Worm (Caenorhabditis elegans) whole organism, mixed stage, embryonic: Measurements from ENCODE around the gene F09B12.7.

Experiments
- M03D4.4 ChIP-seq: sonication (generic microtip); optimal IDR thresholded peaks from 2 replicates; lab custom pipeline; 2017; ENCODE audit warnings: mild to moderate bottlenecking, missing genetic modification characterization, missing compliant biosample characterization
- blmp-1 ChIP-seq: fragments of 150-350 bp; optimal IDR thresholded peaks from 2 replicates; lab custom pipeline; 2014; ENCODE audit warnings: missing biosample characterization, missing genetic modification characterization
- ceh-39 ChIP-seq: fragments of 150-350 bp; optimal IDR thresholded peaks from 2 replicates; lab custom pipeline; 2014; ENCODE audit warnings: missing biosample characterization, missing genetic modification characterization
- ceh-43 ChIP-seq: fragments of 200-800 bp; sonication (Bioruptor generic); optimal IDR thresholded peaks from 2 replicates; lab custom pipeline; 2018; ENCODE audit warnings: mild to moderate bottlenecking, missing genetic modification characterization, moderate library complexity, missing compliant biosample characterization
- ceh-83 ChIP-seq: fragments of 200-800 bp; sonication (Bioruptor generic); optimal IDR thresholded peaks from 2 replicates; lab custom pipeline; 2018; ENCODE audit warnings: mild to moderate bottlenecking, missing genetic modification characterization, missing compliant biosample characterization
- ces-1 ChIP-seq: fragments of 150-350 bp; optimal IDR thresholded peaks from 2 replicates; lab custom pipeline; 2014; ENCODE audit warnings: missing biosample characterization, missing genetic modification reagents, missing genetic modification characterization
- cnd-1 ChIP-seq: fragments of 200-800 bp; sonication (Bioruptor generic); optimal IDR thresholded peaks from 2 replicates; lab custom pipeline; 2018; ENCODE audit warnings: mild to moderate bottlenecking, missing genetic modification characterization, missing compliant biosample characterization
- drap-1 ChIP-seq: fragments of 200-800 bp; sonication (Bioruptor generic); optimal IDR thresholded peaks from 3 replicates; lab custom pipeline; 2018; ENCODE audit warnings: mild to moderate bottlenecking, missing genetic modification characterization, missing compliant biosample characterization
- elt-1 ChIP-seq: sonication (generic microtip); optimal IDR thresholded peaks from 2 replicates; lab custom pipeline; 2017; ENCODE audit warnings: missing genetic modification characterization, mild to moderate bottlenecking, missing compliant biosample characterization, antibody characterized with exemption, moderate library complexity, borderline replicate concordance; ENCODE audit not compliant: insufficient read depth
- elt-3 ChIP-seq: fragments of 150-350 bp; optimal IDR thresholded peaks from 2 replicates; lab custom pipeline; 2014; ENCODE audit warnings: missing biosample characterization, missing genetic modification characterization
- flh-1 ChIP-seq: fragments of 200-800 bp; sonication (Bioruptor generic); optimal IDR thresholded peaks from 2 replicates; lab custom pipeline; 2018; ENCODE audit warnings: mild to moderate bottlenecking, missing genetic modification characterization, moderate library complexity, missing compliant biosample characterization
- ham-2 ChIP-seq: fragments of 200-800 bp; sonication (Bioruptor generic); optimal IDR thresholded peaks from 2 replicates; lab custom pipeline; 2018; ENCODE audit warnings: mild to moderate bottlenecking, missing genetic modification characterization, missing compliant biosample characterization
- hlh-1 ChIP-seq: fragments of 150-350 bp; optimal IDR thresholded peaks from 2 replicates; lab custom pipeline; 2014; ENCODE audit warnings: missing biosample characterization, missing genetic modification reagents, missing genetic modification characterization
- lin-13 ChIP-seq: fragments of 150-350 bp; optimal IDR thresholded peaks from 2 replicates; lab custom pipeline; 2014; ENCODE audit warnings: missing biosample characterization, missing genetic modification characterization
- lin-32 ChIP-seq: fragments of 200-800 bp; sonication (Bioruptor generic); optimal IDR thresholded peaks from 2 replicates; lab custom pipeline; 2018; ENCODE audit warnings: mild to moderate bottlenecking, missing genetic modification characterization, missing compliant biosample characterization
- lsy-2 ChIP-seq: fragments of 150-350 bp; optimal IDR thresholded peaks from 2 replicates; lab custom pipeline; 2014; ENCODE audit warnings: missing biosample characterization, missing genetic modification characterization
- mab-5 ChIP-seq: fragments of 150-350 bp; optimal IDR thresholded peaks from 2 replicates; lab custom pipeline; 2014; ENCODE audit warnings: missing biosample characterization, missing genetic modification characterization
- mep-1 ChIP-seq: fragments of 150-350 bp; optimal IDR thresholded peaks from 2 replicates; lab custom pipeline; 2017; ENCODE audit warnings: missing biosample characterization, missing genetic modification reagents, missing genetic modification characterization, inconsistent platforms
- mls-2 ChIP-seq: sonication (generic microtip); optimal IDR thresholded peaks from 2 replicates; lab custom pipeline; 2016; ENCODE audit warnings: mild to moderate bottlenecking, missing genetic modification characterization, moderate library complexity, missing compliant biosample characterization
- nhr-12 ChIP-seq: fragments of 150-350 bp; optimal IDR thresholded peaks from 2 replicates; lab custom pipeline; 2014; ENCODE audit warnings: missing biosample characterization, missing genetic modification characterization
- nhr-2 ChIP-seq: fragments of 150-350 bp; optimal IDR thresholded peaks from 2 replicates; lab custom pipeline; 2014; ENCODE audit warnings: missing biosample characterization, missing genetic modification characterization
- nhr-237 ChIP-seq: fragments of 150-350 bp; optimal IDR thresholded peaks from 2 replicates; lab custom pipeline; 2014; ENCODE audit warnings: missing biosample characterization, missing genetic modification characterization
- nhr-28 ChIP-seq: fragments of 150-350 bp; optimal IDR thresholded peaks from 2 replicates; lab custom pipeline; 2014; ENCODE audit warnings: missing biosample characterization, missing genetic modification characterization
- nhr-76 ChIP-seq: sonication (generic microtip); optimal IDR thresholded peaks from 2 replicates; lab custom pipeline; 2017; ENCODE audit warnings: missing biosample characterization, missing genetic modification characterization
- pha-4 ChIP-seq: fragments of 150-350 bp; optimal IDR thresholded peaks from 2 replicates; lab custom pipeline; 2018; ENCODE audit warnings: missing biosample characterization, missing genetic modification reagents, missing genetic modification characterization
- sem-2 ChIP-seq: fragments of 200-800 bp; sonication (Bioruptor generic); optimal IDR thresholded peaks from 2 replicates; lab custom pipeline; 2018; ENCODE audit warnings: mild to moderate bottlenecking, missing genetic modification characterization, missing compliant biosample characterization
- snpc-4 ChIP-seq: fragments of 150-350 bp; optimal IDR thresholded peaks from 2 replicates; lab custom pipeline; 2014; ENCODE audit warnings: missing biosample characterization, missing genetic modification characterization
- sptf-1 ChIP-seq: sonication (generic microtip); optimal IDR thresholded peaks from 2 replicates; lab custom pipeline; 2017; ENCODE audit warnings: mild to moderate bottlenecking, missing genetic modification characterization, moderate library complexity, missing compliant biosample characterization
- tbx-8 ChIP-seq: fragments of 200-800 bp; sonication (Bioruptor generic); optimal IDR thresholded peaks from 2 replicates; lab custom pipeline; 2018; ENCODE audit warnings: mild to moderate bottlenecking, missing genetic modification characterization, moderate library complexity, missing compliant biosample characterization
- unc-120 ChIP-seq: sonication (generic microtip); optimal IDR thresholded peaks from 2 replicates; lab custom pipeline; 2017; ENCODE audit warnings: missing genetic modification characterization, missing compliant biosample characterization; ENCODE audit not compliant: poor library complexity, severe bottlenecking
- unc-39 ChIP-seq: fragments of 150-350 bp; optimal IDR thresholded peaks from 2 replicates; lab custom pipeline; 2014; ENCODE audit warnings: missing biosample characterization, missing genetic modification characterization
- unc-62 ChIP-seq: fragments of 150-350 bp; optimal IDR thresholded peaks from 2 replicates; lab custom pipeline; 2014; ENCODE audit warnings: missing biosample characterization, missing genetic modification reagents, missing genetic modification characterization
- zip-8 ChIP-seq: fragments of 150-350 bp; optimal IDR thresholded peaks from 2 replicates; lab custom pipeline; 2014; ENCODE audit warnings: missing biosample characterization, missing genetic modification characterization
- ztf-11 ChIP-seq: fragments of 150-350 bp; optimal IDR thresholded peaks from 2 replicates; lab custom pipeline; 2014; ENCODE audit warnings: missing biosample characterization, missing genetic modification characterization

Gene F09B12.7

DNA sequence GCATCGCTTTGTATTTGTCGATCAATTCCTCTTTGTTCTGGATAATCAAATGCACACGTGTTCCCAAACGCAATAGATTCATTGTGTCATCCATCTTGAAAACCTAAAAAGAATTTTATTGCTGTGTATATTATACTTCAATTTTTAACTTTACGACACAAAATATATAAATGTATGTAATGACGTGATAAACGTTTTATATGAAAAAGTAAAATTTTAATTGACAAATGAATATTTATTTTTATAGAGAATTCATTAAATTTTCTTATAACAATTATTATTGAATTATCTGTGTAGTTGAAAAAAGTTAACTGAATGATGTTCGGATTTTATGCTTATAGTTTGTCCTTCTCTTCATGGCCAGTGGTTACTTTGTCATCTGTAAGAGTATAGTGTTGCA, 39.0 kb downstream of the F09B12.7 start, which contains the start of gene H03G16.7:
H03G16.7 (minus strand) TSS at position 101 of the 400 bp plus-strand sequence.
- no peak for TF ChIP-seq nhr-12 (tag; lab: Kevin White, UChicago)
- no peak for TF ChIP-seq ztf-11
- TF ChIP-seq mep-1 (tag; lab: Kevin White, UChicago): no peak
- no peak for TF ChIP-seq unc-62
- TF ChIP-seq nhr-76 (tag; lab: Kevin White, UChicago): no peak
- no peak for TF ChIP-seq sem-2 (GFP tag; lab: Kevin White, UChicago)
- no peak for TF ChIP-seq ceh-39 (tag; lab: Kevin White, UChicago)
- TF ChIP-seq nhr-28: no peak
- TF ChIP-seq ceh-43 (GFP tag; lab: Kevin White, UChicago): no peak
- no peak for TF ChIP-seq lin-32 (GFP tag; lab: Kevin White, UChicago)
- no peak for TF ChIP-seq snpc-4 (tag; lab: Kevin White, UChicago)
- TF ChIP-seq unc-120 (tag; lab: Kevin White, UChicago): no peak
- TF ChIP-seq blmp-1 (tag; lab: Kevin White, UChicago): no peak
- TF ChIP-seq lin-13 (tag; lab: Kevin White, UChicago): no peak
- TF ChIP-seq pha-4: no peak

DNA sequence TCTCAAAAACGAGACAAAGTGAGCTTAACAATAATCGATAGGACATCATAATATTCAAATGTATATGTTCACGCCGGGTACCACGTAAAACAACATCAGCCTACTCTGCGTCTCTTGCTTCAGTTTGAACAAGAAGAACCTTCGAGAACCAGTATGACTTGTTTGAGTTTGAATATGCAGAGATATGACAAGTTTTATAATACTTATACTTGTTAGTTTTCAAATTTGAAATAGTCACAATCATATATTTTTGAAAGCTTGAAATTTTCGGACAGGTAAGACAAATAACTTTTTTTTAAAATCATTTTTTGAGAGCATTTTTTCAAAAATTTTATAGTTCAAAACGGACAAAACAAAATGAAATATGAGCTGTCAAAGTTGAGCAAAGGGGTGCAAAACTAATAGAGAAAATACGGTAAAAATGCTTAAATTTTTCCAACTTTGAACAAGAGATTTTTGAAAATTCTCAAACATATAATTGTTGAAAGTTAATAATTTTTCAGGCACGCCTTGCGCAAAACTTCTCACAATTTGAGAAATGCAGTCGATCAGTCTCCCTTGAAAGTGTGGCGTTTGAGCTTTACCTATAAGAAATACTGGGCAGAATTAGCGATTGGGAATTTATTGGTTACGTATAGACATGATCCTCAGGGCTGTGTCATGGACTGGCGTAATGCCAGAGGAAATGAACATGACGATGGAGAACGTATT, 41.5 kb downstream of the F09B12.7 start, which contains the start of gene H03G16.1:
H03G16.1 (plus strand) TSS at position 661 of the 711 bp plus-strand sequence.
- TF ChIP-seq M03D4.4 (tag; lab: Kevin White, UChicago): no peak
- TF ChIP-seq ham-2 (GFP tag; lab: Kevin White, UChicago): no peak
- TF ChIP-seq cnd-1 (tag; lab: Kevin White, UChicago): no peak
- TF ChIP-seq unc-39 (tag; lab: Kevin White, UChicago): no peak
- no peak for TF ChIP-seq ztf-11
- no peak for TF ChIP-seq drap-1 (GFP tag; lab: Kevin White, UChicago)
- TF ChIP-seq lin-13 (tag; lab: Kevin White, UChicago): no peak
- TF ChIP-seq ceh-43 (GFP tag; lab: Kevin White, UChicago): no peak
- no peak for TF ChIP-seq sptf-1 (tag; lab: Kevin White, UChicago)
- no peak for TF ChIP-seq flh-1 (GFP tag; lab: Kevin White, UChicago)
- TF ChIP-seq elt-1 (tag; lab: Kevin White, UChicago): no peak

DNA sequence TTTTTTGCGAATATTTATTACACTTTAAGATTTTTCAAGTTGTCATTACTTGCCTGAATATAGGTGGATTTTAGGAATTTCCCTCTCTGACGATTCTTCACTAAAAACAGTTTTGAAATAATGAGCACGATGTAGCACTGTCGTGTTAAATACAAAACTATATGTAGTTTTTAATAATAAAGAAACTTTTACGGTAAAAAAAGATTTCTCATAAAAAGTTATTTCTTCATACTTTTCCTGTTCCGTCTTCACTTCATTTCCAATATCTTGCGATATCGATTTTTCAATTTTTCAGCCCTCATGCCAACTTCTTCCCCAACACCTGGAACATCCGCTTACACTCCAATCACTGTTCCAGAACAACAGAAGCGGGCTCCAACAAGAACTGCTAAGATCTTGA, 42.5 kb downstream of the F09B12.7 start, which contains the start of gene H03G16.6:
H03G16.6 (plus strand) TSS at position 301 of the 400 bp plus-strand sequence.
- TF ChIP-seq hlh-1 (tag; lab: Kevin White, UChicago): no peak
- TF ChIP-seq cnd-1 (tag; lab: Kevin White, UChicago): no peak
- TF ChIP-seq snpc-4 (tag; lab: Kevin White, UChicago): no peak
- TF ChIP-seq sem-2 (GFP tag; lab: Kevin White, UChicago): no peak
- TF ChIP-seq nhr-12 (tag; lab: Kevin White, UChicago): no peak
- no peak for TF ChIP-seq pha-4
- TF ChIP-seq mab-5: no peak
- no peak for TF ChIP-seq mls-2
- TF ChIP-seq unc-120 (tag; lab: Kevin White, UChicago): no peak
- TF ChIP-seq blmp-1 (tag; lab: Kevin White, UChicago): no peak
- TF ChIP-seq ham-2 (GFP tag; lab: Kevin White, UChicago): no peak
- no peak for TF ChIP-seq lsy-2

- no peak for TF ChIP-seq nhr-237 (tag; lab: Kevin White, UChicago)
These were observed 44.9 kb downstream of the F09B12.7 start for ce11 chrX:15050006-15050405.

- TF ChIP-seq ces-1 (GFP tag; lab: Kevin White, UChicago): no peak
- TF ChIP-seq elt-3 (tag; lab: Kevin White, UChicago): no peak
- TF ChIP-seq nhr-2 (tag; lab: Kevin White, UChicago): no peak
- no peak for TF ChIP-seq tbx-8 (GFP tag; lab: Kevin White, UChicago)
- no peak for TF ChIP-seq cnd-1 (tag; lab: Kevin White, UChicago)
- no peak for TF ChIP-seq zip-8 (tag; lab: Kevin White, UChicago)
- no peak for TF ChIP-seq drap-1 (GFP tag; lab: Kevin White, UChicago)
- TF ChIP-seq ceh-83 (GFP tag; lab: Kevin White, UChicago): no peak
- TF ChIP-seq unc-62: no peak
- TF ChIP-seq lin-13 (tag; lab: Kevin White, UChicago): no peak
- TF ChIP-seq ceh-39 (tag; lab: Kevin White, UChicago): no peak
- no peak for TF ChIP-seq mab-5
- TF ChIP-seq unc-39 (tag; lab: Kevin White, UChicago): no peak
- no peak for TF ChIP-seq ceh-43 (GFP tag; lab: Kevin White, UChicago)
- TF ChIP-seq, all 35 proteins: peak for 0
These were observed 47.3 kb downstream of the F09B12.7 start for ce11 chrX:15047541-15047940.
